Fruit fly (Drosophila melanogaster) S2 (cell line): Measurements from ENCODE around the gene CG6836.

Source experiments
- CG8478 ChIP-seq: fragments of >200 bp; optimal IDR thresholded peaks from 2 replicates; lab custom pipeline; 2018
- CTCF ChIP-seq, 2 experiments: fragments of >200 bp; optimal IDR thresholded peaks; 2 replicates each; lab custom pipeline; 2018

DNA sequence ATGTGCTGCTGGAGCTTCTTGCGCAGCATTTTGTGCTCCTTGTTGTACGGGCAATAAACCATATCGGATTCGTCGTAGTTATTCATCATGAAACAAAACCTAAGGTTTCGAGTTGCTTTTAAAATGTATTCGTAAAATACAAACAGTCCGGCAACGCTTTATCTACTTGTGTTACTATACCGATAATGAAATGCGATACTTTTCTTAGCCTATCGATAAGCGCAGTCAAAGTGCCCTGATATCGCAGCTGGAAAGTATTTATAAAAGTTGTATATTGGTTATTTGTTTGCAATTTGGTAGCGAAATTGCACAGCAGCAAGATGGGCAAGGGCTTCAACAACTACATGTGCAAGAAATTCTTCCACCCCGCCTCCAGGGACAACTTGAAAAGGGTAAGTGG, 49.0 kb upstream of the CG6836 start, which contains the start of the genes arx and CG6843:
- TF ChIP-seq CG8478 (lab: Kevin White, UChicago) (no peak), CTCF (optimal IDR thresholded peaks at IDR 0.05; lab: Kevin White, UChicago) (peak in 1 of 2 experiments; percentile 34)
